Worm (Caenorhabditis elegans) whole organism, L3 larva: ENCODE measurements around the gene K08E4.2.

Experiments used
- ama-1 ChIP-seq: fragments of 150-350 bp; optimal IDR thresholded peaks from 2 replicates; lab custom pipeline; 2018
- fkh-10 ChIP-seq: sonication (generic microtip); optimal IDR thresholded peaks from 2 replicates; lab custom pipeline; 2017; ENCODE audit warnings: missing biosample characterization, missing genetic modification reagents, missing genetic modification characterization
- nhr-12 ChIP-seq: fragments of 150-350 bp; optimal IDR thresholded peaks from 2 replicates; lab custom pipeline; 2014; ENCODE audit warnings: missing biosample characterization, missing genetic modification characterization
- nhr-25 ChIP-seq: sonication (generic microtip); optimal IDR thresholded peaks from 2 replicates; lab custom pipeline; 2017; ENCODE audit warnings: missing biosample characterization, missing genetic modification characterization
- pqm-1 ChIP-seq: fragments of 150-350 bp; optimal IDR thresholded peaks from 2 replicates; lab custom pipeline; 2017; ENCODE audit warnings: missing biosample characterization, missing genetic modification characterization, inconsistent platforms
- unc-39 ChIP-seq: sonication (generic microtip); optimal IDR thresholded peaks from 4 replicates; lab custom pipeline; 2017; ENCODE audit warnings: missing biosample characterization, missing genetic modification characterization
- ztf-11 ChIP-seq: fragments of 150-350 bp; optimal IDR thresholded peaks from 2 replicates; lab custom pipeline; 2014; ENCODE audit warnings: missing biosample characterization, missing genetic modification characterization

DNA sequence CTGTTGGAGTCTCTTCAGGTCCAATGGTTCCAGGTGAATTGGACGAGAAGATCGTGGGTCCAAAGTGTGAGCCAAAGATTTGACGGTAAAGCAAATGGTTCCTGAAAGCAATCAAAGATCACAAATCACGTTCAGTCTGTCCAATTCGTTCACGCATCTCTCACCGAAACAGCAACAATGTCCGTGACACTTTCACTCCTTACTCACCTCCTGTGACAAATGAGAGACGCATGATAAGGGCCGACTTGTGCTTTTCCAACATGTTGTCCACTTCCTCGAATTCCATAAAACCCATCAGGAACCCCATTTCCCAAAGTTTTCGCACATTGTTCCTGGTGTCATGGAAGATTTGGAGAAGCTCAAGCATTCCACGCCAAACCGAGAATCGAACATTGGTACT lies 16.0 kb downstream of the K08E4.2 start:
- TF ChIP-seq unc-39 (tag; lab: Kevin White, UChicago) (no peak), ztf-11 (tag; lab: Kevin White, UChicago) (no peak), fkh-10 (GFP tag; lab: Kevin White, UChicago) (no peak), ama-1 (lab: Kevin White, UChicago) (no peak), nhr-12 (tag; lab: Kevin White, UChicago) (no peak), pqm-1 (tag; lab: Kevin White, UChicago) (no peak), nhr-25 (no peak)
